Worm (Caenorhabditis elegans): ENCODE measurements around the gene srw-31.

DNA sequence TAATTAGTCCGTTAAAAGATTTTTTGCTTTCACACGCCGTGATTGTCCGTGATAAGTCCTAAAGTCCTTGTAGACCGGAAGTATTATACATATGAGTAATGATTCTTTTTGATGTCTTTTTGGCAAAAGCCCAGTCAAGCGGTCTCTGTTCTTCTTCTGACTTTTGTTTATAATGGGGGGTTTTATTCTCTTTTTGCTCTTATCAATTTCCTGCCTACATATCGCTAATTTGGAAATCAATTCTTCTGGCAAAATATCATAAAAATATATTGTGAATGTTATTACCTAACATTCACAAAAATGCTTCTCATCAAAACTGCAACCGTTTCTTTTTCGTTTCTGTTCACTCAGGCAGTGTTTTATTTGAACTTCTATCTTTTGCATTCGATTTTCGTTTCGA, 29.9 kb upstream of the srw-31 start, which contains the start of gene srbc-61:
- TF ChIP-seq flt-1 (GFP tag; IDR thresholded peaks at IDR 0.05) (no peak), tbx-11 (GFP tag; IDR thresholded peaks at IDR 0.05) (no peak), hmg-4 (GFP tag; optimal IDR thresholded peaks at IDR 0.05) (no peak), tra-4 (tag; optimal IDR thresholded peaks at IDR 0.05) (no peak), ama-1 (optimal IDR thresholded peaks at IDR 0.05) (no peak), sea-1 (GFP tag; conservative IDR thresholded peaks at IDR 0.05) (no peak), B0310.2 (tag; optimal IDR thresholded peaks at IDR 0.05) (no peak), scrt-1 (GFP tag; IDR thresholded peaks at IDR 0.05) (no peak), tbx-37 (GFP tag; conservative IDR thresholded peaks at IDR 0.05) (no peak), hmbx-1 (tag; optimal IDR thresholded peaks at IDR 0.05) (no peak), ets-7 (tag; optimal IDR thresholded peaks at IDR 0.05) (no peak), ceh-13 (GFP tag; optimal IDR thresholded peaks at IDR 0.05) (no peak), ceh-36 (tag; optimal IDR thresholded peaks at IDR 0.05) (no peak)

All from whole organism, early embryonic.